Fruit fly (Drosophila melanogaster): ENCODE measurements around the gene epsilonCOP.
A peak's percentile ranks its signal among the peaks of the same experiment; 100 is the strongest.

The epsilonCOP gene

dm6 chr2L:6536044-6536581 lies 47.2 kb downstream of the epsilonCOP start (continued):
- TF ChIP-seq gce (GFP tag; IDR thresholded peaks at IDR 0.05): no peak
- no peak for TF ChIP-seq br (optimal IDR thresholded peaks at IDR 0.05)
- TF ChIP-seq ewg (GFP tag; optimal IDR thresholded peaks at IDR 0.05): peak; percentile 33
- TF ChIP-seq CG30431 (GFP tag; optimal IDR thresholded peaks at IDR 0.05): no peak
- no peak for TF ChIP-seq caup (GFP tag; optimal IDR thresholded peaks at IDR 0.05; ENCODE audit: severe bottlenecking)
- no peak for TF ChIP-seq CG3995 (GFP tag; optimal IDR thresholded peaks at IDR 0.05)
- TF ChIP-seq ERR (GFP tag; optimal IDR thresholded peaks at IDR 0.05): no peak
- no peak for TF ChIP-seq lmd (GFP tag; IDR thresholded peaks at IDR 0.05)
- TF ChIP-seq CG11085 (GFP tag; IDR thresholded peaks at IDR 0.05): no peak
- no peak for TF ChIP-seq ase (GFP tag; IDR thresholded peaks at IDR 0.05)
- TF ChIP-seq CG11456 (GFP tag; IDR thresholded peaks at IDR 0.05): no peak
- TF ChIP-seq toy (GFP tag; IDR thresholded peaks at IDR 0.05): no peak
- TF ChIP-seq CG7963 (GFP tag; IDR thresholded peaks at IDR 0.05; ENCODE audit: partially characterized antibody): no peak
- no peak for TF ChIP-seq CG12659 (GFP tag; optimal IDR thresholded peaks at IDR 0.05)
- TF ChIP-seq D (optimal IDR thresholded peaks at IDR 0.05): no peak
- TF ChIP-seq D (GFP tag; optimal IDR thresholded peaks at IDR 0.05): no peak
- no peak for TF ChIP-seq CG9609 (GFP tag; optimal IDR thresholded peaks at IDR 0.05)
- TF ChIP-seq CG33557 (GFP tag; optimal IDR thresholded peaks at IDR 0.05): no peak
- no peak for TF ChIP-seq CG15073 (GFP tag; optimal IDR thresholded peaks at IDR 0.05)
- no peak for TF ChIP-seq CG18619 (GFP tag; optimal IDR thresholded peaks at IDR 0.05)
- TF ChIP-seq CG14050 (GFP tag; IDR thresholded peaks at IDR 0.05): no peak
- no peak for TF ChIP-seq CG10321 (GFP tag; IDR thresholded peaks at IDR 0.05)
- no peak for TF ChIP-seq CG2116 (GFP tag; optimal IDR thresholded peaks at IDR 0.05)
- TF ChIP-seq ttk (GFP tag; IDR thresholded peaks at IDR 0.05): peak; percentile 15; the same call in 1 of the 2 replicates
- TF ChIP-seq Oli (tag; optimal IDR thresholded peaks at IDR 0.05): no peak
- TF ChIP-seq CG33213 (GFP tag; optimal IDR thresholded peaks at IDR 0.05): no peak
- TF ChIP-seq tgo (GFP tag; IDR thresholded peaks at IDR 0.05): no peak
- TF ChIP-seq tll (GFP tag; optimal IDR thresholded peaks at IDR 0.05): no peak
- 0 out of 2 replicates have a peak, but pooled peaks have one; percentile 7 for TF ChIP-seq crol (GFP tag; IDR thresholded peaks at IDR 0.05)
- TF ChIP-seq aop (GFP tag; IDR thresholded peaks at IDR 0.05): no peak
- peak; percentile 73; the same call in 2 of the 3 replicates for TF ChIP-seq Opbp (GFP tag; IDR thresholded peaks at IDR 0.05; ENCODE audit: partially characterized antibody)
- TF ChIP-seq CG3281 (GFP tag; optimal IDR thresholded peaks at IDR 0.05): no peak
- TF ChIP-seq CG7839 (tag; optimal IDR thresholded peaks at IDR 0.05): no peak
- TF ChIP-seq CoRest (tag; optimal IDR thresholded peaks at IDR 0.05): no peak
- TF ChIP-seq vvl (GFP tag; IDR thresholded peaks at IDR 0.05): peak; percentile 66; the same call in 1 of the 2 replicates
- no peak for TF ChIP-seq CG34224 (GFP tag; IDR thresholded peaks at IDR 0.05; ENCODE audit: partially characterized antibody)
- TF ChIP-seq nau (GFP tag; optimal IDR thresholded peaks at IDR 0.05): no peak
- TF ChIP-seq Doc2 (GFP tag; IDR thresholded peaks at IDR 0.05): no peak
- no peak for TF ChIP-seq CG15696 (tag; optimal IDR thresholded peaks at IDR 0.05)
- no peak for TF ChIP-seq CG8089 (GFP tag; optimal IDR thresholded peaks at IDR 0.05)
- TF ChIP-seq Drgx (GFP tag; IDR thresholded peaks at IDR 0.05): no peak
- 0 out of 3 replicates have a peak, but pooled peaks have one; percentile 14 for TF ChIP-seq so (GFP tag; IDR thresholded peaks at IDR 0.05)
- TF ChIP-seq CG11560 (tag; IDR thresholded peaks at IDR 0.05): no peak
- 0 out of 2 replicates have a peak, but pooled peaks have one; percentile 9 for TF ChIP-seq CG4360 (GFP tag; IDR thresholded peaks at IDR 0.05)
- TF ChIP-seq Rfx (GFP tag; IDR thresholded peaks at IDR 0.05): no peak
- no peak for TF ChIP-seq Hmx (GFP tag; optimal IDR thresholded peaks at IDR 0.05)
- TF ChIP-seq NC2β (GFP tag; optimal IDR thresholded peaks at IDR 0.05): no peak
- TF ChIP-seq Sox100B (GFP tag; optimal IDR thresholded peaks at IDR 0.05): no peak
- peak; percentile 74 for TF ChIP-seq sd (tag; optimal IDR thresholded peaks at IDR 0.05)
- no peak for TF ChIP-seq Antp (GFP tag; optimal IDR thresholded peaks at IDR 0.05)
- TF ChIP-seq Fer3 (tag; optimal IDR thresholded peaks at IDR 0.05): no peak

All from whole organism, embryonic.